Worm (Caenorhabditis elegans): Measurements from ENCODE around the gene srj-4.
"Not testable (repeated sequence)": the region's sequence is repeated elsewhere in the genome, so short reads cannot be mapped to it uniquely, and the experiment has no call there.

- not testable (repeated sequence) for TF ChIP-seq fkh-4 (tag; optimal IDR thresholded peaks at IDR 0.05; ENCODE audit: borderline replicate concordance); grh-1 (GFP tag; IDR thresholded peaks at IDR 0.05); C34B4.2 (tag; optimal IDR thresholded peaks at IDR 0.05)
These were observed 31.8 kb upstream of the srj-4 start, which contains the start of gene enpp-1 for ce11 chrV:12131157-12131556.

All from whole organism, L1 larva.